Fruit fly (Drosophila melanogaster): Measurements from ENCODE around the gene CG7968.

The CG7968 gene

DNA sequence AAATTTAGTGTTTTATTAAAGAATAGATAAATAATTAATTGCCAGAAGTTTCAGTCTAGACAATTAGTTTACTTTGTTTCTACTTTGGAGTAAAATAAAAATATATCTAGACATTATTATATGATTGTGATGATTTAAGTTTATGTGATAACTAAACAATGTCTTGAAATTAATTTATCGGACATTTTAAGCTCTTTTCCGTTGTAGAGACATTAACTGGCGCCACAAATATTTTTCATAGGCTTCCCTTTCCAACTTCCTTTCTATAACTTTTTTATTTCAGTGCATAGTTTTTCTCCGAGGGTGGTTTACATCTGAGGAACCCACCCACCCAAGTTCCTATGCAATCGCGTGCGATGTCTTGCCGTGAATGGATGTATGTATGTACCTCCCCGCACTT lies 27.5 kb downstream of the CG7968 start (continued):
- TF ChIP-seq CG12219 (GFP tag; optimal IDR thresholded peaks at IDR 0.05) (peak; percentile 11), Fer1 (GFP tag; optimal IDR thresholded peaks at IDR 0.05) (peak; percentile 10), ftz-f1 (GFP tag; optimal IDR thresholded peaks at IDR 0.05) (no peak), CG4404 (GFP tag; IDR thresholded peaks at IDR 0.05) (no peak), CG10147 (GFP tag; optimal IDR thresholded peaks at IDR 0.05) (no peak), Scr (GFP tag; IDR thresholded peaks at IDR 0.05; ENCODE audit: partially characterized antibody) (no peak), Hr51 (GFP tag; optimal IDR thresholded peaks at IDR 0.05) (peak in 1 of 2 experiments; percentile 37), lmd (GFP tag; IDR thresholded peaks at IDR 0.05) (peak; percentile 22; the same call in 1 of the 2 replicates), Ets97D (GFP tag; optimal IDR thresholded peaks at IDR 0.05) (no peak), CG8388 (GFP tag; optimal IDR thresholded peaks at IDR 0.05) (peak; percentile 42), CG1529 (GFP tag; optimal IDR thresholded peaks at IDR 0.05) (peak; percentile 17), bcd (GFP tag; optimal IDR thresholded peaks at IDR 0.05) (peak; percentile 34), crol (GFP tag; IDR thresholded peaks at IDR 0.05) (no peak), tx (GFP tag; optimal IDR thresholded peaks at IDR 0.05) (no peak), Meics (GFP tag; optimal IDR thresholded peaks at IDR 0.05) (no peak), CG9817 (tag; optimal IDR thresholded peaks at IDR 0.05) (no peak), Vsx1 (GFP tag; optimal IDR thresholded peaks at IDR 0.05) (no peak), Ravus (GFP tag; IDR thresholded peaks at IDR 0.05) (no peak), CG10654 (GFP tag; optimal IDR thresholded peaks at IDR 0.05) (no peak), tgo (GFP tag; IDR thresholded peaks at IDR 0.05) (no peak; the same call in 2 of the 3 replicates), CG6689 (GFP tag; IDR thresholded peaks at IDR 0.05) (no peak), CG14965 (GFP tag; optimal IDR thresholded peaks at IDR 0.05; ENCODE audit: borderline replicate concordance) (no peak), CG11398 (GFP tag; optimal IDR thresholded peaks at IDR 0.05) (no peak), sc (optimal IDR thresholded peaks at IDR 0.05) (no peak), sc (GFP tag; optimal IDR thresholded peaks at IDR 0.05) (peak; percentile 35), emc (GFP tag; optimal IDR thresholded peaks at IDR 0.05) (no peak), sens (GFP tag) (peak; percentile 84), CG4328 (GFP tag; optimal IDR thresholded peaks at IDR 0.05) (no peak), row (GFP tag; IDR thresholded peaks at IDR 0.05) (peak; percentile 40; the same call in 2 of the 3 replicates), CG10267 (tag; optimal IDR thresholded peaks at IDR 0.05) (peak; percentile 20), CG17568 (GFP tag; optimal IDR thresholded peaks at IDR 0.05) (no peak), lab (GFP tag; optimal IDR thresholded peaks at IDR 0.05) (peak; percentile 18), Nf-YC (tag; optimal IDR thresholded peaks at IDR 0.05) (no peak), CG7839 (tag; optimal IDR thresholded peaks at IDR 0.05) (peak; percentile 61), eve (GFP tag; optimal IDR thresholded peaks at IDR 0.05) (peak in 1 of 2 experiments; percentile 51), CG9876 (GFP tag; optimal IDR thresholded peaks at IDR 0.05) (no peak), br (optimal IDR thresholded peaks at IDR 0.05) (no peak), fd96Cb (tag; optimal IDR thresholded peaks at IDR 0.05) (peak; percentile 27), CG10209 (GFP tag; optimal IDR thresholded peaks at IDR 0.05) (peak; percentile 35), Antp (GFP tag; optimal IDR thresholded peaks at IDR 0.05) (no peak), CG2116 (GFP tag; optimal IDR thresholded peaks at IDR 0.05) (no peak), CG12391 (tag; optimal IDR thresholded peaks at IDR 0.05) (peak; percentile 50), CG4424 (GFP tag; optimal IDR thresholded peaks at IDR 0.05) (peak; percentile 33), Xbp1 (GFP tag; optimal IDR thresholded peaks at IDR 0.05) (peak; percentile 25), Drgx (GFP tag; IDR thresholded peaks at IDR 0.05) (no peak), CoRest (tag; optimal IDR thresholded peaks at IDR 0.05) (peak; percentile 54), CG2678 (tag; optimal IDR thresholded peaks at IDR 0.05) (peak; percentile 56), lov (optimal IDR thresholded peaks at IDR 0.05) (no peak), lov (GFP tag; IDR thresholded peaks at IDR 0.05) (no peak), CG13424 (tag; optimal IDR thresholded peaks at IDR 0.05) (peak; percentile 57), CG13894 (tag; optimal IDR thresholded peaks at IDR 0.05) (no peak), CG17361 (GFP tag; IDR thresholded peaks at IDR 0.05) (peak; percentile 76)
